Worm (Caenorhabditis elegans) whole organism, late embryonic: ENCODE results near the gene eat-2.

ENCODE experiments used
- Y22D7AL.16 ChIP-seq: sonication (generic microtip); optimal IDR thresholded peaks from 2 replicates; lab custom pipeline; 2016; ENCODE audit warnings: missing genetic modification characterization, missing compliant biosample characterization
- ama-1 ChIP-seq: fragments of 150-350 bp; optimal IDR thresholded peaks from 2 replicates; lab custom pipeline; 2014
- ceh-24 ChIP-seq: sonication (generic microtip); optimal IDR thresholded peaks from 2 replicates; lab custom pipeline; 2016; ENCODE audit warnings: mild to moderate bottlenecking, missing genetic modification characterization, missing compliant biosample characterization
- ceh-30 ChIP-seq: fragments of 150-350 bp; optimal IDR thresholded peaks from 2 replicates; lab custom pipeline; 2014; ENCODE audit warnings: missing biosample characterization, missing genetic modification characterization
- che-1 ChIP-seq: sonication (generic microtip); optimal IDR thresholded peaks from 2 replicates; lab custom pipeline; 2016; ENCODE audit warnings: mild to moderate bottlenecking, missing genetic modification characterization, missing compliant biosample characterization
- fkh-10 ChIP-seq: fragments of 150-350 bp; optimal IDR thresholded peaks from 2 replicates; lab custom pipeline; 2014; ENCODE audit warnings: missing biosample characterization, missing genetic modification reagents, missing genetic modification characterization
- fkh-6 ChIP-seq: sonication (generic microtip); optimal IDR thresholded peaks from 2 replicates; lab custom pipeline; 2016; ENCODE audit warnings: missing genetic modification characterization, missing compliant biosample characterization
- hlh-30 ChIP-seq: sonication (generic microtip); optimal IDR thresholded peaks from 2 replicates; lab custom pipeline; 2017; ENCODE audit warnings: antibody characterized with exemption, missing genetic modification characterization, missing compliant biosample characterization; ENCODE audit not compliant: insufficient read depth
- odd-2 ChIP-seq: sonication (generic microtip); optimal IDR thresholded peaks from 2 replicates; lab custom pipeline; 2017; ENCODE audit warnings: antibody characterized with exemption, mild to moderate bottlenecking, missing genetic modification characterization, missing compliant biosample characterization
- pat-9 ChIP-seq: fragments of 200-800 bp; sonication (Bioruptor generic); optimal IDR thresholded peaks from 2 replicates; lab custom pipeline; 2018; ENCODE audit warnings: mild to moderate bottlenecking, missing genetic modification characterization, moderate library complexity, missing compliant biosample characterization
- unc-55 ChIP-seq: sonication (generic microtip); optimal IDR thresholded peaks from 2 replicates; lab custom pipeline; 2017; ENCODE audit warnings: missing biosample characterization, missing genetic modification reagents, missing genetic modification characterization

- TF ChIP-seq unc-55 (GFP tag; lab: Kevin White, UChicago) (no peak), fkh-10 (no peak), Y22D7AL.16 (tag; lab: Kevin White, UChicago) (no peak), ama-1 (lab: Kevin White, UChicago) (no peak), fkh-6 (no peak), che-1 (no peak), ceh-30 (no peak), pat-9 (tag; lab: Kevin White, UChicago) (no peak), ceh-24 (tag; lab: Kevin White, UChicago) (no peak), hlh-30 (tag; lab: Kevin White, UChicago) (no peak), odd-2 (tag; lab: Kevin White, UChicago) (no peak)
Measured at ce11 chrII:14138849-14139419, 32.5 kb downstream of the eat-2 start.
